Fruit fly (Drosophila melanogaster): ENCODE data around the gene CG18476.

Gene CG18476

dm6 chr3R:11678016-11678415 lies at the start of gene CG18476 (continued):
- TF ChIP-seq Mad (GFP tag; optimal IDR thresholded peaks at IDR 0.05) (peak; percentile 64), CG2712 (tag; optimal IDR thresholded peaks at IDR 0.05) (peak; percentile 96), CG8359 (GFP tag; optimal IDR thresholded peaks at IDR 0.05; ENCODE audit: borderline replicate concordance) (peak; percentile 73), trem (tag; optimal IDR thresholded peaks at IDR 0.05) (peak; percentile 93), CG7556 (GFP tag; optimal IDR thresholded peaks at IDR 0.05) (peak; percentile 88), MTF-1 (GFP tag; optimal IDR thresholded peaks at IDR 0.05; ENCODE audit: borderline replicate concordance) (peak; percentile 59), oc (tag; optimal IDR thresholded peaks at IDR 0.05) (peak; percentile 85), CG8089 (GFP tag; optimal IDR thresholded peaks at IDR 0.05) (peak; percentile 33), prd (optimal IDR thresholded peaks at IDR 0.05) (no peak), prd (GFP tag; IDR thresholded peaks at IDR 0.05) (peak; percentile 96), BtbVII (GFP tag; optimal IDR thresholded peaks at IDR 0.05) (peak; percentile 69), Hmx (GFP tag; optimal IDR thresholded peaks at IDR 0.05) (peak; percentile 81), rib (GFP tag; IDR thresholded peaks at IDR 0.05) (peak; percentile 83), Trl (optimal IDR thresholded peaks at IDR 0.05) (no peak), Trl (GFP tag; optimal IDR thresholded peaks at IDR 0.05) (peak; percentile 65), Deaf1 (tag; optimal IDR thresholded peaks at IDR 0.05) (peak; percentile 77), Rfx (GFP tag; IDR thresholded peaks at IDR 0.05) (peak; percentile 96), cwo (GFP tag; optimal IDR thresholded peaks at IDR 0.05) (peak; percentile 79), Oaz (GFP tag; IDR thresholded peaks at IDR 0.05) (peak; percentile 87), CG17385 (GFP tag; optimal IDR thresholded peaks at IDR 0.05) (peak; percentile 84), CG6854 (GFP tag; optimal IDR thresholded peaks at IDR 0.05) (peak; percentile 64), Dfd (GFP tag; optimal IDR thresholded peaks at IDR 0.05) (no peak), Sox100B (GFP tag; optimal IDR thresholded peaks at IDR 0.05) (peak; percentile 90), CG10321 (GFP tag; IDR thresholded peaks at IDR 0.05) (peak; percentile 73), Xrp1 (GFP tag; IDR thresholded peaks at IDR 0.05) (peak; percentile 96), tll (GFP tag; optimal IDR thresholded peaks at IDR 0.05) (no peak), unc-4 (GFP tag; IDR thresholded peaks at IDR 0.05; ENCODE audit: partially characterized antibody) (no peak), dysf (GFP tag; IDR thresholded peaks at IDR 0.05) (peak; percentile 96), CG17361 (GFP tag; IDR thresholded peaks at IDR 0.05) (peak; percentile 96), Sry-β (GFP tag; optimal IDR thresholded peaks at IDR 0.05) (no peak), Camta (GFP tag; optimal IDR thresholded peaks at IDR 0.05) (peak; percentile 73), pum (GFP tag; optimal IDR thresholded peaks at IDR 0.05) (peak; percentile 71), Taf1 (GFP tag; IDR thresholded peaks at IDR 0.05) (peak; percentile 73), sug (tag; optimal IDR thresholded peaks at IDR 0.05) (peak; percentile 85), CG6254 (GFP tag; optimal IDR thresholded peaks at IDR 0.05) (peak; percentile 84), aop (GFP tag; IDR thresholded peaks at IDR 0.05) (no peak), Dad (GFP tag; optimal IDR thresholded peaks at IDR 0.05) (peak; percentile 30), CG3163 (GFP tag; optimal IDR thresholded peaks at IDR 0.05) (peak; percentile 18), CG8281 (tag; optimal IDR thresholded peaks at IDR 0.05) (peak; percentile 75), B-H2 (GFP tag; optimal IDR thresholded peaks at IDR 0.05) (peak; percentile 78), CG10543 (GFP tag; optimal IDR thresholded peaks at IDR 0.05) (peak; percentile 66), CG11723 (GFP tag; optimal IDR thresholded peaks at IDR 0.05) (peak; percentile 59), Blimp-1 (GFP tag; optimal IDR thresholded peaks at IDR 0.05) (peak; percentile 92), CG14965 (GFP tag; optimal IDR thresholded peaks at IDR 0.05; ENCODE audit: borderline replicate concordance) (no peak), shn (GFP tag; optimal IDR thresholded peaks at IDR 0.05) (peak; percentile 20), CG17829 (tag; optimal IDR thresholded peaks at IDR 0.05) (peak; percentile 96), CG10147 (GFP tag; optimal IDR thresholded peaks at IDR 0.05) (peak; percentile 95), insv (GFP tag; optimal IDR thresholded peaks at IDR 0.05) (peak in 1 of 2 experiments; percentile 49), Neu2 (GFP tag; optimal IDR thresholded peaks at IDR 0.05; ENCODE audit: borderline replicate concordance) (no peak), CG1233 (GFP tag; optimal IDR thresholded peaks at IDR 0.05) (peak; percentile 91), CG17912 (GFP tag; optimal IDR thresholded peaks at IDR 0.05) (peak; percentile 56)
